Fruit fly (Drosophila melanogaster) whole organism, embryonic: ENCODE measurements around the gene FoxL1.

Experiments
- Abd-B ChIP-seq: fragments of 200-800 bp; sonication (Bioruptor generic); optimal IDR thresholded peaks from 2 replicates; lab custom pipeline; 2018; ENCODE audit warnings: missing biosample characterization, mild to moderate bottlenecking, missing genetic modification characterization, moderate library complexity
- CG10543 ChIP-seq: fragments of 200-800 bp; sonication (Bioruptor generic); optimal IDR thresholded peaks from 3 replicates; lab custom pipeline; 2017; ENCODE audit warnings: missing biosample characterization, mild to moderate bottlenecking, missing genetic modification characterization, moderate library complexity
- CG11398 ChIP-seq: fragments of 200-800 bp; sonication (Bioruptor generic); optimal IDR thresholded peaks from 2 replicates; lab custom pipeline; 2016; ENCODE audit warnings: missing biosample characterization, missing genetic modification characterization
- CG13894 ChIP-seq: fragments of 200-800 bp; sonication (Bioruptor generic); optimal IDR thresholded peaks from 3 replicates; lab custom pipeline; 2018; ENCODE audit warnings: missing biosample characterization, mild to moderate bottlenecking, missing genetic modification characterization, moderate library complexity
- CG14014 ChIP-seq: fragments of 200-800 bp; sonication (Bioruptor generic); IDR thresholded peaks from 2 replicates; pipeline ENCODE4 v1.3.6; 2022; ENCODE audit warnings: missing biosample characterization, missing genetic modification characterization
- CG1647 ChIP-seq: fragments of 200-800 bp; sonication (Bioruptor generic); optimal IDR thresholded peaks from 3 replicates; lab custom pipeline; 2016; ENCODE audit warnings: missing biosample characterization, missing genetic modification characterization
- CG17385 ChIP-seq: fragments of 200-800 bp; sonication (Bioruptor generic); optimal IDR thresholded peaks from 3 replicates; lab custom pipeline; 2018; ENCODE audit warnings: missing biosample characterization, mild to moderate bottlenecking, missing genetic modification characterization
- CG1792 ChIP-seq: fragments of 200-800 bp; sonication (Bioruptor generic); optimal IDR thresholded peaks from 2 replicates; lab custom pipeline; 2016; ENCODE audit warnings: missing biosample characterization, missing genetic modification characterization
- CG2199 ChIP-seq: fragments of 200-800 bp; sonication (Bioruptor generic); IDR thresholded peaks from 3 replicates; pipeline ENCODE4 v1.3.6; 2022; ENCODE audit warnings: missing biosample characterization, missing genetic modification characterization
- CG31224 ChIP-seq: fragments of 200-800 bp; sonication (Bioruptor generic); IDR thresholded peaks from 2 replicates; pipeline ENCODE4 v1.3.6; 2022; ENCODE audit warnings: missing biosample characterization, missing genetic modification characterization
- CG31441 ChIP-seq: fragments of 200-800 bp; sonication (Bioruptor generic); IDR thresholded peaks from 2 replicates; pipeline ENCODE4 v1.3.6; 2022; ENCODE audit warnings: missing biosample characterization, missing genetic modification characterization
- CG34376 ChIP-seq: fragments of 200-800 bp; sonication (Bioruptor generic); optimal IDR thresholded peaks from 2 replicates; lab custom pipeline; 2018; ENCODE audit warnings: missing biosample characterization, mild to moderate bottlenecking, missing genetic modification characterization
- CG3847 ChIP-seq: fragments of 200-800 bp; sonication (Bioruptor generic); IDR thresholded peaks from 2 replicates; pipeline ENCODE4 v1.3.6; 2022; ENCODE audit warnings: missing biosample characterization, missing genetic modification characterization
- CG4360 ChIP-seq: fragments of 200-800 bp; sonication (Bioruptor generic); IDR thresholded peaks from 2 replicates; pipeline ENCODE4 v1.3.6; 2022; ENCODE audit warnings: missing biosample characterization, missing genetic modification characterization
- CG6175 ChIP-seq: fragments of 200-800 bp; sonication (Bioruptor generic); IDR thresholded peaks from 3 replicates; pipeline ENCODE4 v1.3.6; 2022; ENCODE audit warnings: missing biosample characterization, missing genetic modification characterization
- CG6254 ChIP-seq: fragments of 200-800 bp; sonication (Bioruptor generic); optimal IDR thresholded peaks from 3 replicates; lab custom pipeline; 2017; ENCODE audit warnings: mild to moderate bottlenecking, missing biosample characterization, missing genetic modification reagents, missing genetic modification characterization
- CG7839 ChIP-seq: fragments of 200-800 bp; sonication (Bioruptor generic); optimal IDR thresholded peaks from 3 replicates; lab custom pipeline; 2018; ENCODE audit warnings: missing biosample characterization, mild to moderate bottlenecking, missing genetic modification characterization, moderate library complexity
- CkIIα-i1 ChIP-seq: fragments of 200-800 bp; sonication (Bioruptor generic); IDR thresholded peaks from 2 replicates; pipeline ENCODE4 v1.3.6; 2022; ENCODE audit warnings: missing biosample characterization, missing genetic modification characterization
- Deaf1 ChIP-seq: fragments of 200-800 bp; optimal IDR thresholded peaks from 3 replicates; lab custom pipeline; 2019; ENCODE audit warnings: missing biosample characterization, mild to moderate bottlenecking, missing genetic modification characterization, moderate library complexity
- Dref ChIP-seq: fragments of 200-800 bp; sonication (Bioruptor generic); IDR thresholded peaks from 2 replicates; pipeline ENCODE4 v1.3.6; 2022; ENCODE audit warnings: missing biosample characterization, missing genetic modification characterization
- Drgx ChIP-seq: fragments of 200-800 bp; sonication (Bioruptor generic); IDR thresholded peaks from 2 replicates; pipeline ENCODE4 v1.3.6; 2022; ENCODE audit warnings: missing biosample characterization, missing genetic modification characterization
- Ets97D ChIP-seq: fragments of 200-800 bp; sonication (Bioruptor generic); optimal IDR thresholded peaks from 3 replicates; lab custom pipeline; 2016; ENCODE audit warnings: missing biosample characterization, missing genetic modification characterization
- Med ChIP-seq: fragments of 200-800 bp; sonication (Bioruptor generic); peaks from one replicate; lab custom pipeline; 2016; ENCODE audit warnings: missing biosample characterization, missing genetic modification characterization, mild to moderate bottlenecking, inconsistent platforms, moderate library complexity
- Mrtf ChIP-seq: fragments of 200-800 bp; sonication (Bioruptor generic); IDR thresholded peaks from 3 replicates; pipeline ENCODE4 v1.3.6; 2022; ENCODE audit warnings: missing biosample characterization, missing genetic modification characterization
- NFAT ChIP-seq: fragments of 200-800 bp; sonication (Bioruptor generic); IDR thresholded peaks from 2 replicates; pipeline ENCODE4 v1.3.6; 2022; ENCODE audit warnings: missing biosample characterization, missing genetic modification characterization
- ap ChIP-seq: fragments of 200-800 bp; sonication (Bioruptor generic); IDR thresholded peaks from 2 replicates; pipeline ENCODE4 v1.3.6; 2022; ENCODE audit warnings: missing biosample characterization, missing genetic modification characterization
- ci ChIP-seq: fragments of 200-800 bp; sonication (Bioruptor generic); IDR thresholded peaks from 3 replicates; pipeline ENCODE4 v1.3.6; 2022; ENCODE audit warnings: missing biosample characterization, missing genetic modification characterization
- corto ChIP-seq: fragments of 200-800 bp; sonication (Bioruptor generic); optimal IDR thresholded peaks from 2 replicates; lab custom pipeline; 2016; ENCODE audit warnings: missing biosample characterization, mild to moderate bottlenecking, missing genetic modification characterization, moderate library complexity
- crc ChIP-seq: fragments of 200-800 bp; sonication (Bioruptor generic); optimal IDR thresholded peaks from 2 replicates; lab custom pipeline; 2016; ENCODE audit warnings: missing biosample characterization, missing genetic modification characterization
- crol ChIP-seq: fragments of 200-800 bp; sonication (Bioruptor generic); IDR thresholded peaks from 2 replicates; pipeline ENCODE4 v1.3.6; 2022; ENCODE audit warnings: missing biosample characterization, missing genetic modification characterization
- da ChIP-seq: fragments of 200-800 bp; sonication (Bioruptor generic); optimal IDR thresholded peaks from 2 replicates; lab custom pipeline; 2016; ENCODE audit warnings: missing biosample characterization, missing genetic modification characterization
- emc ChIP-seq: fragments of 200-800 bp; sonication (Bioruptor generic); optimal IDR thresholded peaks from 2 replicates; lab custom pipeline; 2016; ENCODE audit warnings: missing biosample characterization, missing genetic modification characterization
- fu2 ChIP-seq: fragments of 200-800 bp; sonication (Bioruptor generic); optimal IDR thresholded peaks from 2 replicates; lab custom pipeline; 2016; ENCODE audit warnings: missing biosample characterization, missing genetic modification characterization
- grn ChIP-seq: fragments of 200-800 bp; sonication (Bioruptor generic); optimal IDR thresholded peaks from 3 replicates; lab custom pipeline; 2017; ENCODE audit warnings: missing biosample characterization, missing genetic modification characterization
- gt ChIP-seq: fragments of 200-800 bp; sonication (Bioruptor generic); IDR thresholded peaks from 2 replicates; pipeline ENCODE4 v1.3.6; 2022; ENCODE audit warnings: missing biosample characterization, missing genetic modification characterization
- inv ChIP-seq: fragments of 200-800 bp; sonication (Bioruptor generic); IDR thresholded peaks from 2 replicates; pipeline ENCODE4 v1.3.6; 2022; ENCODE audit warnings: missing biosample characterization, missing genetic modification characterization; ENCODE audit not compliant: partially characterized antibody
- lilli ChIP-seq: fragments of 200-800 bp; sonication (Bioruptor generic); optimal IDR thresholded peaks from 3 replicates; lab custom pipeline; 2016; ENCODE audit warnings: missing biosample characterization, missing genetic modification characterization
- oc ChIP-seq: fragments of 200-800 bp; sonication (Bioruptor generic); optimal IDR thresholded peaks from 2 replicates; lab custom pipeline; 2018; ENCODE audit warnings: missing biosample characterization, mild to moderate bottlenecking, missing genetic modification characterization, moderate library complexity
- pros ChIP-seq: fragments of 200-800 bp; sonication (Bioruptor generic); optimal IDR thresholded peaks from 3 replicates; lab custom pipeline; 2019; ENCODE audit warnings: missing biosample characterization, mild to moderate bottlenecking, missing genetic modification characterization, moderate library complexity
- pzg ChIP-seq: fragments of 200-800 bp; sonication (Bioruptor generic); optimal IDR thresholded peaks from 3 replicates; lab custom pipeline; 2018; ENCODE audit warnings: missing biosample characterization, mild to moderate bottlenecking, missing genetic modification characterization, moderate library complexity
- scrt ChIP-seq: fragments of 200-800 bp; sonication (Bioruptor generic); optimal IDR thresholded peaks from 2 replicates; lab custom pipeline; 2018; ENCODE audit warnings: missing biosample characterization, mild to moderate bottlenecking, missing genetic modification characterization, moderate library complexity
- seq ChIP-seq: fragments of 200-800 bp; sonication (Bioruptor generic); IDR thresholded peaks from 2 replicates; pipeline ENCODE4 v1.3.6; 2022; ENCODE audit warnings: missing biosample characterization, missing genetic modification characterization
- sim ChIP-seq: fragments of 200-800 bp; sonication (Bioruptor generic); IDR thresholded peaks from 2 replicates; pipeline ENCODE4 v1.3.6; 2022; ENCODE audit warnings: missing biosample characterization, missing genetic modification characterization
- stwl ChIP-seq: fragments of 200-800 bp; sonication (Bioruptor generic); optimal IDR thresholded peaks from 3 replicates; lab custom pipeline; 2018; ENCODE audit warnings: missing biosample characterization, mild to moderate bottlenecking, missing genetic modification characterization, moderate library complexity
- sug ChIP-seq: fragments of 200-800 bp; optimal IDR thresholded peaks from 2 replicates; lab custom pipeline; 2019; ENCODE audit warnings: missing biosample characterization, mild to moderate bottlenecking, missing genetic modification characterization, moderate library complexity
- twi ChIP-seq: fragments of 200-800 bp; optimal IDR thresholded peaks from 2 replicates; lab custom pipeline; 2019; ENCODE audit warnings: missing biosample characterization, mild to moderate bottlenecking, missing genetic modification characterization, moderate library complexity
- tx ChIP-seq: fragments of 200-800 bp; sonication (Bioruptor generic); optimal IDR thresholded peaks from 2 replicates; lab custom pipeline; 2016; ENCODE audit warnings: missing biosample characterization, missing genetic modification characterization
- zen ChIP-seq: fragments of 200-800 bp; sonication (Bioruptor generic); optimal IDR thresholded peaks from 3 replicates; lab custom pipeline; 2018; ENCODE audit warnings: missing biosample characterization, mild to moderate bottlenecking, missing genetic modification characterization, moderate library complexity

The FoxL1 gene

DNA sequence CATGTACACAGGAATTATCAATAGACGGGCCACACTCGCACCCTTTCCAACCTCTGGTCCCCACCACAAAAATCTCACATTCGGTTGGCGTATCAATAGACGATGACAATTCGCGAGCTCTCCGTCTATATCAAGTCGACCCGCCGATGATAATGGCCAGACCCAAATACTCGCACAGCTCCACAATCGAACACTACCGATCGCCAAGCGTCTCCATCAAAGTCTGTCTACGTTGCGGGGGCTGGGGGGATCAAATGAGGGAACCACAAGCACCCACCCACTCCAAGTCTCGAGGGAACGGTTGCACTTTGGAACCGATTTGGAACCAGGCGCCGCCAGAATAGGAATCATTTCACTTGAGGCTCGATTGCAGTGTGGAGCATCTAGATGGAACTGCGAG lies 49.7 kb downstream of the FoxL1 start:
- TF ChIP-seq CG13894 (no peak), zen (tag; lab: Kevin White, UChicago) (no peak), CG34376 (GFP tag; lab: Kevin White, UChicago) (peak; percentile 70), twi (tag; lab: Kevin White, UChicago) (no peak), fu2 (GFP tag; lab: Kevin White, UChicago) (no peak), Mrtf (GFP tag; lab: Robert Waterston, UW) (no peak), ci (GFP tag; lab: Robert Waterston, UW) (0 out of 3 replicates have a peak, but pooled peaks have one; percentile 17), pros (GFP tag; lab: Kevin White, UChicago) (no peak), ap (GFP tag; lab: Robert Waterston, UW) (no peak), Deaf1 (tag; lab: Kevin White, UChicago) (peak; percentile 58), grn (GFP tag; lab: Kevin White, UChicago) (peak; percentile 33), Med (peak; percentile 63), crol (peak; percentile 73), Drgx (GFP tag; lab: Robert Waterston, UW) (peak; percentile 35; the same call in 1 of the 2 replicates), sug (peak; percentile 33), NFAT (0 out of 2 replicates have a peak, but pooled peaks have one; percentile 20), CG14014 (no peak), CG10543 (GFP tag; lab: Kevin White, UChicago) (peak; percentile 24)

- no peak for TF ChIP-seq Ets97D (GFP tag; lab: Kevin White, UChicago)
- TF ChIP-seq stwl = peak; percentile 84
- TF ChIP-seq CG1792 (GFP tag; lab: Kevin White, UChicago) = no peak
- TF ChIP-seq, all 482 proteins: peak for 1
These were observed 50.4 kb downstream of the FoxL1 start, which contains the start of gene CG32259 for dm6 chr3L:4069069-4069468. Gene CG32259 (plus strand): TSS chr3L:4069369.

DNA sequence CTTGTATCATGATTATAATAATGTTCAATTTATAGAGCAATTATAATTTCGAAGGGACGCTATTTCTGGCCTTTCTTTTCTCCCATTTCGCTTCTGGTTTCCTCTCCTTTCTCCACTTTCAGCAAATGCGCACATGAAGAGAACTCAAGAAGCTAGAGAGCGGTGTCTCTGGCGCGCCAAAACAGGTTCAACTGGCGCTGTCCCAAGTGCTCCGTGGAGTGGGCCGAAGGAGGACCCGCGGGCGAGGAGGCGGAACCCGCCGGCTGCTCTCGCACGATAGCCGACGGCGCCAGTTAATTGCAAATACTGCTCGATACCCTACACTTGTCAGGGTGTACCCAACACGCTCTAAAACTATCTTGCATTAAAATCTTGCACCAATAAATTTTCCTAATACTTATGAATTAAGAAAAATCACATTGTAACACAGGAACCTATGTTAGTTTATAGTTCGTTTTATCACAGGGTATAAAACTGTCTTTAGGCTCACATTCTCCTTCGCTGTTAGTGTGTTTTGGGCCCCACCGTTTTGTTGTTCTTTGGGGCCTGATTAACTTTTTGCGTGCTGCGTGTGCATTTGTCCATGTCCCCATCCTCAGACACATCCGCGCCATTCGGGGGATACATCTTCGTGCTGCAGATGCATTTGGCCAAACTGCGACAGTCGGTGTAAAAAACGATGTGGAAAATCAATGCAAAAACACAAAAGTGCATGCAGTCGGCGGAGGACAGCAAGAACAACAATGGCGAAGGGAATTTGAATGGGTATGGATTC lies 51.7 kb downstream of the FoxL1 start:
- TF ChIP-seq crc (peak; percentile 59), CG31224 (GFP tag; lab: Robert Waterston, UW) (peak; percentile 74), CG2199 (GFP tag; lab: Robert Waterston, UW) (no peak), sim (GFP tag; lab: Robert Waterston, UW) (peak; percentile 72; the same call in 1 of the 2 replicates), Dref (GFP tag; lab: Robert Waterston, UW) (peak; percentile 20; the same call in 1 of the 2 replicates), CG6175 (GFP tag; lab: Robert Waterston, UW) (peak; percentile 81), CG3847 (GFP tag; lab: Robert Waterston, UW) (peak; percentile 92), corto (GFP tag; lab: Kevin White, UChicago) (peak; percentile 93), CG4360 (GFP tag; lab: Robert Waterston, UW) (peak; percentile 56), tx (GFP tag; lab: Kevin White, UChicago) (peak; percentile 85), emc (GFP tag; lab: Kevin White, UChicago) (peak; percentile 84), CG17385 (peak; percentile 82), CG11398 (peak; percentile 81), da (GFP tag; lab: Kevin White, UChicago) (peak; percentile 68), oc (peak; percentile 90), scrt (GFP tag; lab: Kevin White, UChicago) (peak; percentile 77), CG6254 (GFP tag; lab: Kevin White, UChicago) (peak; percentile 54), inv (no peak), CkIIα-i1 (GFP tag; lab: Robert Waterston, UW) (no peak; the same call in 1 of the 2 replicates), seq (peak; percentile 90), gt (peak; percentile 70), CG31441 (GFP tag; lab: Robert Waterston, UW) (peak; percentile 80), pzg (peak; percentile 5), Abd-B (GFP tag; lab: Kevin White, UChicago) (peak; percentile 89), CG1647 (GFP tag; lab: Kevin White, UChicago) (peak; percentile 72), lilli (peak; percentile 93), CG7839 (tag; lab: Kevin White, UChicago) (peak; percentile 87)
